Fruit fly (Drosophila melanogaster) whole organism, adult: ENCODE results near the gene CG7326.

Experiments
- CG14711 ChIP-seq: fragments of 200-800 bp; sonication (Bioruptor generic); optimal IDR thresholded peaks from 2 replicates; lab custom pipeline; 2018; ENCODE audit warnings: missing biosample characterization, mild to moderate bottlenecking, missing genetic modification characterization, moderate library complexity
- CG1620 ChIP-seq: fragments of 200-800 bp; sonication (Bioruptor generic); optimal IDR thresholded peaks from 2 replicates; lab custom pipeline; 2016; ENCODE audit warnings: missing biosample characterization, missing genetic modification characterization
- Mnt ChIP-seq: fragments of 200-800 bp; sonication (Bioruptor generic); optimal IDR thresholded peaks from 2 replicates; lab custom pipeline; 2016; ENCODE audit warnings: missing biosample characterization, mild to moderate bottlenecking, missing genetic modification characterization
- kay ChIP-seq: fragments of 200-800 bp; sonication (Bioruptor generic); peaks from one replicate; lab custom pipeline; 2016; ENCODE audit warnings: missing biosample characterization, missing genetic modification characterization, borderline replicate concordance

- TF ChIP-seq Mnt (GFP tag; lab: Kevin White, UChicago) (no peak), CG1620 (GFP tag; lab: Kevin White, UChicago) (no peak), kay (GFP tag; lab: Kevin White, UChicago) (no peak), CG14711 (no peak)
Observed at dm6 chrX:18902800-18903199, 39.2 kb upstream of the CG7326 start.
